Worm (Caenorhabditis elegans) whole organism, L4/young adult: ENCODE data around the gene srh-17.

Source experiments
- W03F9.2 ChIP-seq: fragments of 150-350 bp; optimal IDR thresholded peaks from 2 replicates; lab custom pipeline; 2014; ENCODE audit warnings: missing biosample characterization, missing genetic modification characterization
- dao-5 ChIP-seq: sonication (generic microtip); optimal IDR thresholded peaks from 2 replicates; lab custom pipeline; 2016; ENCODE audit warnings: missing genotype, missing genetic modification characterization, moderate library complexity, missing compliant biosample characterization
- him-1 ChIP-seq: sonication (generic microtip); optimal IDR thresholded peaks from 2 replicates; lab custom pipeline; 2016; ENCODE audit warnings: missing genotype, missing genetic modification reagents, missing genetic modification characterization, missing compliant biosample characterization

- TF ChIP-seq him-1 (tag; lab: Kevin White, UChicago) (no peak), W03F9.2 (tag; lab: Kevin White, UChicago) (no peak), dao-5 (no peak)
These were observed at the start of gene srh-17 for ce11 chrV:14660608-14661355.
